Fruit fly (Drosophila melanogaster): ENCODE data around the gene CG16711.

The CG16711 gene

dm6 chr3L:9751625-9752024 lies 47.5 kb downstream of the CG16711 start:
- TF ChIP-seq foxo (GFP tag; optimal IDR thresholded peaks at IDR 0.05) (no peak), Myc (optimal IDR thresholded peaks at IDR 0.05) (peak; percentile 34)
